Worm (Caenorhabditis elegans) whole organism, L1 larva: ENCODE measurements around the gene sel-13.

Experiments
- C04F5.9 ChIP-seq: sonication (generic microtip); optimal IDR thresholded peaks from 2 replicates; lab custom pipeline; 2016; ENCODE audit warnings: missing genetic modification characterization, missing compliant biosample characterization
- ceh-82 ChIP-seq, 3 experiments: fragments of 150-350 bp in 1 of 3; sonication (generic microtip) in 2 of 3; optimal IDR thresholded peaks; 2 replicates each; lab custom pipeline; 2014 to 2017; ENCODE audit warnings: missing biosample characterization in 3 of 3, missing genetic modification characterization in 3 of 3
- elt-2 ChIP-seq: sonication (generic microtip); optimal IDR thresholded peaks from 2 replicates; lab custom pipeline; 2016; ENCODE audit warnings: missing genetic modification characterization, mild to moderate bottlenecking, inconsistent platforms, missing compliant biosample characterization, missing genetic modification reagents
- elt-3 ChIP-seq, 6 experiments: fragments of 150-350 bp in 1 of 6; sonication (generic microtip); optimal IDR thresholded peaks; 2 replicates each; lab custom pipeline; 2017 to 2018; ENCODE audit warnings: missing biosample characterization in 6 of 6, missing genetic modification characterization in 6 of 6, inconsistent platforms in 1 of 6
- fkh-10 ChIP-seq: sonication (generic microtip); optimal IDR thresholded peaks from 2 replicates; lab custom pipeline; 2017; ENCODE audit warnings: missing biosample characterization, missing genetic modification reagents, missing genetic modification characterization
- hlh-17 ChIP-seq: fragments of 200-800 bp; sonication (Bioruptor generic); optimal IDR thresholded peaks from 2 replicates; lab custom pipeline; 2018; ENCODE audit warnings: missing genetic modification characterization, mild to moderate bottlenecking, missing compliant biosample characterization, moderate library complexity, borderline replicate concordance
- irx-1 ChIP-seq: sonication (generic microtip); optimal IDR thresholded peaks from 2 replicates; lab custom pipeline; 2016; ENCODE audit warnings: missing genetic modification characterization, missing compliant biosample characterization
- lin-13 ChIP-seq: fragments of 150-350 bp; optimal IDR thresholded peaks from 2 replicates; lab custom pipeline; 2014; ENCODE audit warnings: missing biosample characterization, missing genetic modification reagents, missing genetic modification characterization
- nhr-90 ChIP-seq: sonication (generic microtip); optimal IDR thresholded peaks from 2 replicates; lab custom pipeline; 2016; ENCODE audit warnings: mild to moderate bottlenecking, missing genetic modification characterization, missing compliant biosample characterization; ENCODE audit not compliant: poor library complexity
- sox-4 ChIP-seq: sonication (generic microtip); optimal IDR thresholded peaks from 2 replicates; lab custom pipeline; 2016; ENCODE audit warnings: missing genetic modification characterization, missing compliant biosample characterization
- unc-30 ChIP-seq: sonication (generic microtip); optimal IDR thresholded peaks from 2 replicates; lab custom pipeline; 2017; ENCODE audit warnings: missing biosample characterization, missing genetic modification characterization
- zag-1 ChIP-seq: fragments of 150-350 bp; optimal IDR thresholded peaks from 2 replicates; lab custom pipeline; 2014; ENCODE audit warnings: missing biosample characterization, missing genetic modification characterization

- TF ChIP-seq fkh-10 (GFP tag; lab: Kevin White, UChicago), result no peak
- TF ChIP-seq nhr-90 (tag; lab: Kevin White, UChicago), result no peak
- TF ChIP-seq elt-3 (tag; optimal IDR thresholded peaks at IDR 0.05; lab: Kevin White, UChicago), result no peak
- no peak for TF ChIP-seq C04F5.9 (tag; lab: Kevin White, UChicago)
- no peak for TF ChIP-seq lin-13 (GFP tag; lab: Kevin White, UChicago)
- no peak for TF ChIP-seq unc-30 (tag; lab: Kevin White, UChicago)
- TF ChIP-seq ceh-82 (tag; optimal IDR thresholded peaks at IDR 0.05; lab: Kevin White, UChicago), result no peak
- TF ChIP-seq irx-1 (tag; lab: Kevin White, UChicago), result no peak
- no peak for TF ChIP-seq hlh-17 (GFP tag; lab: Kevin White, UChicago)
- no peak for TF ChIP-seq elt-2 (tag; lab: Kevin White, UChicago)
- TF ChIP-seq sox-4, result no peak
- TF ChIP-seq zag-1 (tag; lab: Kevin White, UChicago), result no peak
Measured at ce11 chrIII:4665272-4665671, 34.8 kb downstream of the sel-13 start, which contains the start of gene T23F11.4.
